Worm (Caenorhabditis elegans) whole organism, mixed stage, embryonic: ENCODE measurements around the gene T16G1.18.

ENCODE experiments used
- M03D4.4 ChIP-seq: sonication (generic microtip); optimal IDR thresholded peaks from 2 replicates; lab custom pipeline; 2017; ENCODE audit warnings: mild to moderate bottlenecking, missing genetic modification characterization, missing compliant biosample characterization
- bed-3 ChIP-seq: fragments of 200-800 bp; sonication (Bioruptor generic); optimal IDR thresholded peaks from 3 replicates; lab custom pipeline; 2018; ENCODE audit warnings: mild to moderate bottlenecking, missing genetic modification characterization, moderate library complexity, missing compliant biosample characterization
- blmp-1 ChIP-seq: fragments of 150-350 bp; optimal IDR thresholded peaks from 2 replicates; lab custom pipeline; 2014; ENCODE audit warnings: missing biosample characterization, missing genetic modification characterization
- ceh-39 ChIP-seq: fragments of 150-350 bp; optimal IDR thresholded peaks from 2 replicates; lab custom pipeline; 2014; ENCODE audit warnings: missing biosample characterization, missing genetic modification characterization
- ceh-43 ChIP-seq: fragments of 200-800 bp; sonication (Bioruptor generic); optimal IDR thresholded peaks from 2 replicates; lab custom pipeline; 2018; ENCODE audit warnings: mild to moderate bottlenecking, missing genetic modification characterization, moderate library complexity, missing compliant biosample characterization
- ceh-83 ChIP-seq: fragments of 200-800 bp; sonication (Bioruptor generic); optimal IDR thresholded peaks from 2 replicates; lab custom pipeline; 2018; ENCODE audit warnings: mild to moderate bottlenecking, missing genetic modification characterization, missing compliant biosample characterization
- ces-1 ChIP-seq: fragments of 150-350 bp; optimal IDR thresholded peaks from 2 replicates; lab custom pipeline; 2014; ENCODE audit warnings: missing biosample characterization, missing genetic modification reagents, missing genetic modification characterization
- cnd-1 ChIP-seq: fragments of 200-800 bp; sonication (Bioruptor generic); optimal IDR thresholded peaks from 2 replicates; lab custom pipeline; 2018; ENCODE audit warnings: mild to moderate bottlenecking, missing genetic modification characterization, missing compliant biosample characterization
- drap-1 ChIP-seq: fragments of 200-800 bp; sonication (Bioruptor generic); optimal IDR thresholded peaks from 3 replicates; lab custom pipeline; 2018; ENCODE audit warnings: mild to moderate bottlenecking, missing genetic modification characterization, missing compliant biosample characterization
- elt-1 ChIP-seq: sonication (generic microtip); optimal IDR thresholded peaks from 2 replicates; lab custom pipeline; 2017; ENCODE audit warnings: missing genetic modification characterization, mild to moderate bottlenecking, missing compliant biosample characterization, antibody characterized with exemption, moderate library complexity, borderline replicate concordance; ENCODE audit not compliant: insufficient read depth
- flh-1 ChIP-seq: fragments of 200-800 bp; sonication (Bioruptor generic); optimal IDR thresholded peaks from 2 replicates; lab custom pipeline; 2018; ENCODE audit warnings: mild to moderate bottlenecking, missing genetic modification characterization, moderate library complexity, missing compliant biosample characterization
- ham-2 ChIP-seq: fragments of 200-800 bp; sonication (Bioruptor generic); optimal IDR thresholded peaks from 2 replicates; lab custom pipeline; 2018; ENCODE audit warnings: mild to moderate bottlenecking, missing genetic modification characterization, missing compliant biosample characterization
- hlh-1 ChIP-seq: fragments of 150-350 bp; optimal IDR thresholded peaks from 2 replicates; lab custom pipeline; 2014; ENCODE audit warnings: missing biosample characterization, missing genetic modification reagents, missing genetic modification characterization
- lin-13 ChIP-seq: fragments of 150-350 bp; optimal IDR thresholded peaks from 2 replicates; lab custom pipeline; 2014; ENCODE audit warnings: missing biosample characterization, missing genetic modification characterization
- lin-32 ChIP-seq: fragments of 200-800 bp; sonication (Bioruptor generic); optimal IDR thresholded peaks from 2 replicates; lab custom pipeline; 2018; ENCODE audit warnings: mild to moderate bottlenecking, missing genetic modification characterization, missing compliant biosample characterization
- lsy-2 ChIP-seq: fragments of 150-350 bp; optimal IDR thresholded peaks from 2 replicates; lab custom pipeline; 2014; ENCODE audit warnings: missing biosample characterization, missing genetic modification characterization
- mab-5 ChIP-seq: fragments of 150-350 bp; optimal IDR thresholded peaks from 2 replicates; lab custom pipeline; 2014; ENCODE audit warnings: missing biosample characterization, missing genetic modification characterization
- mep-1 ChIP-seq: fragments of 150-350 bp; optimal IDR thresholded peaks from 2 replicates; lab custom pipeline; 2017; ENCODE audit warnings: missing biosample characterization, missing genetic modification reagents, missing genetic modification characterization, inconsistent platforms
- mls-2 ChIP-seq: sonication (generic microtip); optimal IDR thresholded peaks from 2 replicates; lab custom pipeline; 2016; ENCODE audit warnings: mild to moderate bottlenecking, missing genetic modification characterization, moderate library complexity, missing compliant biosample characterization
- nhr-12 ChIP-seq: fragments of 150-350 bp; optimal IDR thresholded peaks from 2 replicates; lab custom pipeline; 2014; ENCODE audit warnings: missing biosample characterization, missing genetic modification characterization
- nhr-2 ChIP-seq: fragments of 150-350 bp; optimal IDR thresholded peaks from 2 replicates; lab custom pipeline; 2014; ENCODE audit warnings: missing biosample characterization, missing genetic modification characterization
- nhr-237 ChIP-seq: fragments of 150-350 bp; optimal IDR thresholded peaks from 2 replicates; lab custom pipeline; 2014; ENCODE audit warnings: missing biosample characterization, missing genetic modification characterization
- nhr-76 ChIP-seq: sonication (generic microtip); optimal IDR thresholded peaks from 2 replicates; lab custom pipeline; 2017; ENCODE audit warnings: missing biosample characterization, missing genetic modification characterization
- pha-4 ChIP-seq: fragments of 150-350 bp; optimal IDR thresholded peaks from 2 replicates; lab custom pipeline; 2018; ENCODE audit warnings: missing biosample characterization, missing genetic modification reagents, missing genetic modification characterization
- sem-2 ChIP-seq: fragments of 200-800 bp; sonication (Bioruptor generic); optimal IDR thresholded peaks from 2 replicates; lab custom pipeline; 2018; ENCODE audit warnings: mild to moderate bottlenecking, missing genetic modification characterization, missing compliant biosample characterization
- snpc-4 ChIP-seq: fragments of 150-350 bp; optimal IDR thresholded peaks from 2 replicates; lab custom pipeline; 2014; ENCODE audit warnings: missing biosample characterization, missing genetic modification characterization
- sptf-1 ChIP-seq: sonication (generic microtip); optimal IDR thresholded peaks from 2 replicates; lab custom pipeline; 2017; ENCODE audit warnings: mild to moderate bottlenecking, missing genetic modification characterization, moderate library complexity, missing compliant biosample characterization
- tbx-8 ChIP-seq: fragments of 200-800 bp; sonication (Bioruptor generic); optimal IDR thresholded peaks from 2 replicates; lab custom pipeline; 2018; ENCODE audit warnings: mild to moderate bottlenecking, missing genetic modification characterization, moderate library complexity, missing compliant biosample characterization
- unc-120 ChIP-seq: sonication (generic microtip); optimal IDR thresholded peaks from 2 replicates; lab custom pipeline; 2017; ENCODE audit warnings: missing genetic modification characterization, missing compliant biosample characterization; ENCODE audit not compliant: poor library complexity, severe bottlenecking
- unc-39 ChIP-seq: fragments of 150-350 bp; optimal IDR thresholded peaks from 2 replicates; lab custom pipeline; 2014; ENCODE audit warnings: missing biosample characterization, missing genetic modification characterization
- unc-62 ChIP-seq: fragments of 150-350 bp; optimal IDR thresholded peaks from 2 replicates; lab custom pipeline; 2014; ENCODE audit warnings: missing biosample characterization, missing genetic modification reagents, missing genetic modification characterization
- zip-8 ChIP-seq: fragments of 150-350 bp; optimal IDR thresholded peaks from 2 replicates; lab custom pipeline; 2014; ENCODE audit warnings: missing biosample characterization, missing genetic modification characterization
- ztf-11 ChIP-seq: fragments of 150-350 bp; optimal IDR thresholded peaks from 2 replicates; lab custom pipeline; 2014; ENCODE audit warnings: missing biosample characterization, missing genetic modification characterization

The T16G1.18 gene

ce11 chrV:12909544-12910157 is 41.5 kb upstream of the T16G1.18 start, which contains the start of gene nid-1:
nid-1 (plus strand) TSS chrV:12910107.
- TF ChIP-seq zip-8 (tag; lab: Kevin White, UChicago) = no peak
- TF ChIP-seq mls-2 = no peak
- no peak for TF ChIP-seq ceh-83 (GFP tag; lab: Kevin White, UChicago)
- no peak for TF ChIP-seq bed-3 (GFP tag; lab: Kevin White, UChicago)
- no peak for TF ChIP-seq ham-2 (GFP tag; lab: Kevin White, UChicago)
- no peak for TF ChIP-seq ztf-11 (tag; lab: Kevin White, UChicago)
- TF ChIP-seq tbx-8 (GFP tag; lab: Kevin White, UChicago) = no peak

DNA sequence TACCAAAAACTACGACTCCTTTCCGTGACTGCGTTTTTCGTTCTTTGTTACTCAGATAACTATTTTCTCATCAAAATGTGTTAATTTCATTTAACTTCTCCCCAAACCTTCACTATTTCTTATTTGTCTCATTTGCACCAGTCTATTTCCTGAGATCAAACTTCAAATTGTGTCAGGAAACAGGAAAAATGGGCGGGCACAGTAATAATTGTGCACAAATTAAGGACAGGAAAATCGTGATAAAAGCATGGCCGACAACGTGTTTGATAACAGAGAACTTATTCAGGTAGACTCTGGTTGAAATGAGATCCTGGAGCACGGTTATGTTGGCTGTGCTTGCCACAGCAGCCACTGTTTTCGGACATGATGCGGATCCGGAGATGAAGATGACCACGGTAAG is 31.4 kb upstream of the T16G1.18 start, which contains the start of gene lipl-1:
lipl-1 (plus strand) TSS at position 282 of the 400 bp plus-strand sequence.
- no peak for TF ChIP-seq ceh-39
- no peak for TF ChIP-seq nhr-2 (tag; lab: Kevin White, UChicago)
- TF ChIP-seq ceh-43 (GFP tag; lab: Kevin White, UChicago) = no peak
- no peak for TF ChIP-seq nhr-237 (tag; lab: Kevin White, UChicago)
- no peak for TF ChIP-seq ces-1 (GFP tag; lab: Kevin White, UChicago)
- no peak for TF ChIP-seq nhr-76 (tag; lab: Kevin White, UChicago)

- TF ChIP-seq pha-4 (no peak), blmp-1 (tag; lab: Kevin White, UChicago) (no peak), mls-2 (no peak), cnd-1 (tag; lab: Kevin White, UChicago) (no peak), lsy-2 (tag; lab: Kevin White, UChicago) (no peak), unc-120 (tag; lab: Kevin White, UChicago) (no peak), bed-3 (GFP tag; lab: Kevin White, UChicago) (no peak), lin-32 (GFP tag; lab: Kevin White, UChicago) (no peak), hlh-1 (tag; lab: Kevin White, UChicago) (no peak)
These were observed 29.4 kb upstream of the T16G1.18 start for ce11 chrV:12921680-12922079.

DNA sequence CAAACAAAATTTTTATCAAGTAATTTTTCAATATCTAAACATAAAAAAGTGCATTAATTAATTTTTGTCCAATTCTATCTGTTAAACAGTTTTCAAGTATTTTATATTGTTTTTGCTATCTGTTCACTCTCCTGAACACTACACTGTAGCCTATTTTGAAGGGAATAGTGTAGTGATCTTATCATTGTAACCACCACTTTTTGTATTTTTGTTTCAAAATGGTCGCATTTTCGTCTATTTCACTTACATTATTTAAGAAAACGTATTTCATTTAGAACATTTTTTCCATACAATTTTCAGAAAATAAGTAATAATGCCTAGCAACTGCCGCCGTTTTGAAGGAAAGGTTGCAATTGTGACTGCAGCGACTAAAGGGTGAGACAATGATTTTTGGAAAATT is 28.8 kb upstream of the T16G1.18 start, which contains the start of gene dhrs-4:
dhrs-4 (plus strand) TSS at position 301 of the 400 bp plus-strand sequence.
- TF ChIP-seq bed-3 (GFP tag; lab: Kevin White, UChicago) (no peak), lsy-2 (tag; lab: Kevin White, UChicago) (no peak), unc-62 (no peak), drap-1 (GFP tag; lab: Kevin White, UChicago) (no peak), zip-8 (tag; lab: Kevin White, UChicago) (no peak), tbx-8 (GFP tag; lab: Kevin White, UChicago) (no peak), cnd-1 (tag; lab: Kevin White, UChicago) (no peak), sem-2 (GFP tag; lab: Kevin White, UChicago) (no peak), ztf-11 (tag; lab: Kevin White, UChicago) (no peak), hlh-1 (tag; lab: Kevin White, UChicago) (no peak), blmp-1 (tag; lab: Kevin White, UChicago) (no peak), mls-2 (no peak), mep-1 (tag; lab: Kevin White, UChicago) (no peak), sptf-1 (no peak), nhr-237 (tag; lab: Kevin White, UChicago) (no peak), unc-39 (tag; lab: Kevin White, UChicago) (no peak), ceh-83 (GFP tag; lab: Kevin White, UChicago) (no peak), pha-4 (no peak)

- TF ChIP-seq unc-120 (tag; lab: Kevin White, UChicago) (no peak), snpc-4 (tag; lab: Kevin White, UChicago) (no peak), zip-8 (tag; lab: Kevin White, UChicago) (no peak), flh-1 (GFP tag; lab: Kevin White, UChicago) (no peak), nhr-2 (tag; lab: Kevin White, UChicago) (no peak), M03D4.4 (tag; lab: Kevin White, UChicago) (no peak), mab-5 (no peak), unc-62 (no peak), ceh-83 (GFP tag; lab: Kevin White, UChicago) (no peak), nhr-237 (tag; lab: Kevin White, UChicago) (no peak), sptf-1 (no peak), lin-13 (tag; lab: Kevin White, UChicago) (no peak), cnd-1 (tag; lab: Kevin White, UChicago) (no peak), elt-1 (tag; lab: Kevin White, UChicago) (no peak), nhr-12 (no peak), blmp-1 (tag; lab: Kevin White, UChicago) (no peak), hlh-1 (tag; lab: Kevin White, UChicago) (no peak), ham-2 (GFP tag; lab: Kevin White, UChicago) (no peak), nhr-76 (tag; lab: Kevin White, UChicago) (no peak), bed-3 (GFP tag; lab: Kevin White, UChicago) (no peak)
These were observed 27.0 kb upstream of the T16G1.18 start, which contains the start of gene pqn-67 for ce11 chrV:12924128-12924527. pqn-67 (plus strand) TSS chrV:12924428.
